Fruit fly (Drosophila melanogaster): ENCODE measurements around the gene ND-13B.

The ND-13B gene

dm6 chr3L:10681814-10682213, 12.1 kb downstream of the ND-13B start:
- no peak for TF ChIP-seq h (optimal IDR thresholded peaks at IDR 0.05)
- no peak for TF ChIP-seq Myc (optimal IDR thresholded peaks at IDR 0.05)
- TF ChIP-seq Sin3A (optimal IDR thresholded peaks at IDR 0.05) = no peak
- no peak for TF ChIP-seq psq (optimal IDR thresholded peaks at IDR 0.05)
- no peak for TF ChIP-seq insv (optimal IDR thresholded peaks at IDR 0.05)
- TF ChIP-seq ttk (optimal IDR thresholded peaks at IDR 0.05) = no peak

DNA sequence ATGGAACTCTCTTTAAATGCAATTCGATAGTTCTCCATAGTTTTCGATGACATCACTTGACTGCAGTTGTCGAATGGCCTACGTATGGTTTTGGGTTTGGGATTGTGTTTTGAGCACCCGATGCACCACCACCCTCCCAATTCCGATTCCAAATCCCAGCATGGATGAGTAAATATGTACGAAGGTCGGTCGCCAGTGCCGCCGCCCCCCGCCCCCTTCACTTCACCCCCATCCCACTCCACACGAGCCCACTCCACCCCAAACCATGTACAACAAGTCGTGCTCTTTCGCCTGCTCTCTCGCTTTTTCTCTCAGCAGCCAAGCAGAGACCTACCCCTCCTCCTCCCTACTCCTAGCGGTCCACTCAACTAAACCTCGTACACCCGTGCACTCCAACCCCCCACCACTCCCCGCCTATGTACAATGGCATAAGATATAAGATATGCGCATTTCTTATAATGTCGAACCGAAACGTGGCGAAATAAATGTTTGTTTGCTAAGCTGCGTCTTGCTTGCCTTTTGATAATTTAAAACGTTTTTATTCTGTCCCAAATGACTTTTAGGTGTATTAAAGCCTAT, 13.1 kb downstream of the ND-13B start:
- TF ChIP-seq insv (optimal IDR thresholded peaks at IDR 0.05) (no peak), h (optimal IDR thresholded peaks at IDR 0.05) (no peak), ttk (optimal IDR thresholded peaks at IDR 0.05) (no peak), Myc (optimal IDR thresholded peaks at IDR 0.05) (no peak), Sin3A (optimal IDR thresholded peaks at IDR 0.05) (no peak), psq (optimal IDR thresholded peaks at IDR 0.05) (no peak)

DNA sequence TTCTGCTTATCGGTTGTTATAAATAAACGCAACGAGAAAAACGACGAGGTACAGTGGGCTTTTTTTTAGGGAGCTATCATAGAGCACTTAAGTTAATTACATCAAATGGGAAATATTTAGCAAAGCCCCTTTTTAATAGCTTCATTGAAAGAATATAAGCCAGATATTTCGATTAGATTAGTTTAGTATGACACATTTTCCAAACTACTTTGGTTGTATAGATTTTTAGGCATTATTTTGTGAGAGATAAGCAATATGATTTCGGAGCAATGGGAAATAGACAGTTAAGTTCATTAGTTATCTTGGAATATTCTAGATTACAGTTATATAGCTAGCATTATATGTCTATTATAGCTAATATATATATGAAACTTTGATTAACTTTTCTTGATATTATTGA, 13.7 kb downstream of the ND-13B start:
- TF ChIP-seq h (optimal IDR thresholded peaks at IDR 0.05) (no peak), Myc (optimal IDR thresholded peaks at IDR 0.05) (no peak), psq (optimal IDR thresholded peaks at IDR 0.05) (no peak), insv (optimal IDR thresholded peaks at IDR 0.05) (no peak), ttk (optimal IDR thresholded peaks at IDR 0.05) (no peak), Sin3A (optimal IDR thresholded peaks at IDR 0.05) (no peak)

DNA sequence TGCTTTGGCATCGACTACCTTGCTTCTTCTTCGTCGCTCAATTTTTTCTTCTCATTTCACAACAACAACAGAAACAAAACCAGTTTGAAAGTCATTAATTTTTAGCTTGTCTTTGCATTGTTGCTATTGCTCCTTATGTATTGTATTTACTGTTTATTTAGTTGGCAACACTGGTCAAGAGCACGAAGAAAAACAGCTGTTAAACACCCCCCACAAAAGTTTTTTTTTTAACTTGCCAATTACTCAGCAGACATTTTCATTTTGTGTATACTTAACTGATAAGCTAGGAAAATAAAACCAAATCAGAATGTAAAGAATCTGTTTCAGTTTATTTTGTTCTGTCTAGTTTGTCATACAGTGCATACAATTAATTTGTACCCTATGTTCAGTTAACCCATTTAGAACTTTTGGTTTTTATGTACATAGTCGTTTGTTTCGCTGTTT, 14.2 kb downstream of the ND-13B start:
- TF ChIP-seq psq (optimal IDR thresholded peaks at IDR 0.05) (no peak), Myc (optimal IDR thresholded peaks at IDR 0.05) (no peak), insv (optimal IDR thresholded peaks at IDR 0.05) (no peak), Sin3A (optimal IDR thresholded peaks at IDR 0.05) (no peak), h (optimal IDR thresholded peaks at IDR 0.05) (no peak), ttk (optimal IDR thresholded peaks at IDR 0.05) (no peak)

DNA sequence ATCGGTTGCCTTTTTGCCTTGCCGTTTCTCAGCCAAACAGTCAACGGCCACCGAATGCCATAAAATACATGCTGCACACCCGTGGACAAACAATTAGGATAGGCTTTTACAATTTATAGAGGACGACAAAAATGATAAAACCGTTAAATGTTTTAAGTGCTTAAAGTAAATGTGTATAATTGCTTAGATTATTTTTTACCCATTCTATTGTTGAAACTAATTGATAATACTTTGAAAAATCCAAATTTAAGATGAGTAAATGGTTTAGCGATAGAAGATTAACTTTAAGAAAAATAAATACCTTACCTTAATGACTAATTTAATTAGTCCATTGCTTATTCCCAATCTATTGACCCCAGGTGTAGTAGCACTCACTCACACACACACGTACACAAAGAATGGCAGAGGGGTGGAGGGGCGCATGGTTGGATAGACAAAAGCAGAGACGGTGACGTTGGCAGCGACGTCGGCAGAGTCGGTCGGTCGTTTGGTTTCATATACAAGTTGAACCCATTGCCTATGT, 15.3 kb downstream of the ND-13B start:
- TF ChIP-seq insv (optimal IDR thresholded peaks at IDR 0.05) (no peak), Sin3A (optimal IDR thresholded peaks at IDR 0.05) (no peak), ttk (optimal IDR thresholded peaks at IDR 0.05) (no peak), psq (optimal IDR thresholded peaks at IDR 0.05) (no peak), Myc (optimal IDR thresholded peaks at IDR 0.05) (no peak), h (optimal IDR thresholded peaks at IDR 0.05) (no peak)

- TF ChIP-seq ttk (optimal IDR thresholded peaks at IDR 0.05) (no peak), psq (optimal IDR thresholded peaks at IDR 0.05) (no peak), insv (optimal IDR thresholded peaks at IDR 0.05) (no peak), Sin3A (optimal IDR thresholded peaks at IDR 0.05) (no peak), Myc (optimal IDR thresholded peaks at IDR 0.05) (no peak), h (optimal IDR thresholded peaks at IDR 0.05) (no peak)
Observed at dm6 chr3L:10677816-10678215, 16.1 kb downstream of the ND-13B start.

- TF ChIP-seq psq (optimal IDR thresholded peaks at IDR 0.05) (no peak), insv (optimal IDR thresholded peaks at IDR 0.05) (no peak), ttk (optimal IDR thresholded peaks at IDR 0.05) (no peak), Myc (optimal IDR thresholded peaks at IDR 0.05) (no peak), Sin3A (optimal IDR thresholded peaks at IDR 0.05) (no peak), h (optimal IDR thresholded peaks at IDR 0.05) (no peak)
Observed at dm6 chr3L:10675635-10676393, 18.1 kb downstream of the ND-13B start.

- TF ChIP-seq ttk (optimal IDR thresholded peaks at IDR 0.05) = no peak
- TF ChIP-seq h (optimal IDR thresholded peaks at IDR 0.05) = no peak
- no peak for TF ChIP-seq Myc (optimal IDR thresholded peaks at IDR 0.05)
- no peak for TF ChIP-seq Sin3A (optimal IDR thresholded peaks at IDR 0.05)
Observed at dm6 chr3L:10674940-10675339, 19.0 kb downstream of the ND-13B start.

dm6 chr3L:10674145-10674547, 19.8 kb downstream of the ND-13B start:
- no peak for TF ChIP-seq ttk (optimal IDR thresholded peaks at IDR 0.05)
- no peak for TF ChIP-seq Sin3A (optimal IDR thresholded peaks at IDR 0.05)
- TF ChIP-seq insv (optimal IDR thresholded peaks at IDR 0.05) = no peak
- no peak for TF ChIP-seq Myc (optimal IDR thresholded peaks at IDR 0.05)
- no peak for TF ChIP-seq psq (optimal IDR thresholded peaks at IDR 0.05)
- no peak for TF ChIP-seq h (optimal IDR thresholded peaks at IDR 0.05)

DNA sequence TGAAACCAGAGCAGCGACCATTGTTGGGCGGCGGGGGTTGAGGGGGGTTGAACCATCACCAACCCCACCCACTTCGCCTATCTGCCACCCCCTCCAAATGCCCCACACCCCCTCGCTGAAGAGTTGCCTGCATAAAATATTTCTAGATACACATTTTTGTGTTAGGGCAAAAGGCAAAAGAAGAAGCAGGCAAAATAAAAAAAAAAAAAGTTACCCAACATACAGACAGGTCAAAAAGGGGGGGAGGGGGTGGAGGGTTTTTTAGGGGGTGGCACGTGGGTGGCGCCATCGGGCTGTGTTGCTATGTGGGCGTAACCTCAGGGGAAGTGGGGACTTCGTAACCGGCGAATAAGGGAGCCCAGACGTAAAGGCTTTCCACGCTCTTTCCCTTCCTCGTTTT, 21.4 kb downstream of the ND-13B start:
- no peak for TF ChIP-seq Myc (optimal IDR thresholded peaks at IDR 0.05)
- no peak for TF ChIP-seq ttk (optimal IDR thresholded peaks at IDR 0.05)
- no peak for TF ChIP-seq psq (optimal IDR thresholded peaks at IDR 0.05)
- TF ChIP-seq h (optimal IDR thresholded peaks at IDR 0.05) = no peak
- TF ChIP-seq Sin3A (optimal IDR thresholded peaks at IDR 0.05) = no peak
- TF ChIP-seq insv (optimal IDR thresholded peaks at IDR 0.05) = no peak

DNA sequence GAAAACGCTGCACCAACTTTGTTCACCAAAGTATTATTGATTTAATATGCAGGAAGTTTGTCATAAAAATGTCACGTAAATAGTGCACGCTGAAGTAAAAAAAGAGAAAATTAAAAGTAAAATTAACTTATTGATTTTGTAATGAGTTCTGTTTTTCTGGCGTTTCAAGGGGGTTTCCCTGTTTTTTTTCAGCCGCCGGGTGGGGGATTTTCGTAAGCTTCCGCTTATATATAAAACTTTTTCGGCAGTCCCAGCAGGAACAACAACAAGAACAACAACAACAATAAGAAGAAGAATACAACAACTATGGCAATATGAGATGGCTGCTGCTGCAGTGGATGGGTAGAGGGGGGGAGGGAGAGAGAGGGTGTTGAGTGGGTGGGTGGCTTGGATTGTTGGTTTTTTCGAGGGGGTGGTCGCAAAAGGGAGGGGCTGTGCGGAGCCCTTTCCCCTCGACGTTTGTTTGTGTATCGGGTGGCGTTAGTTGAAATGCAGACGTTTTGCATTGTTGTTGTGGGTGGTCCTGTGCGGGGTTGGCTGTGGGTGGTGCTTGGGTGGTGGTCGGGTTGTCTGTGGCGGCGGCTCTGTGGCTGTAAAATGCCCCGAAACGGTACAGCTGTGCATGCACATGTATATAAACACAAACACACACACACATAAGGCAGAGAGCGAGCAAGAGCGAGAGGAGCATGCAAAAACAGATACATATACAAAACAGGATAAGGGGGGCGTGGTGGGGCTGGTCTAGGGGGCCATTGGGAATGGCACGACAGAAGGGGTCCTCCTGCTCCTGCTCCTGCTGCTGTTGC, 24.1 kb downstream of the ND-13B start:
- no peak for TF ChIP-seq Myc (optimal IDR thresholded peaks at IDR 0.05)
- no peak for TF ChIP-seq h (optimal IDR thresholded peaks at IDR 0.05)
- no peak for TF ChIP-seq Sin3A (optimal IDR thresholded peaks at IDR 0.05)
- TF ChIP-seq ttk (optimal IDR thresholded peaks at IDR 0.05) = no peak
- TF ChIP-seq psq (optimal IDR thresholded peaks at IDR 0.05) = no peak
- no peak for TF ChIP-seq insv (optimal IDR thresholded peaks at IDR 0.05)

- TF ChIP-seq Sin3A (optimal IDR thresholded peaks at IDR 0.05) (no peak), ttk (optimal IDR thresholded peaks at IDR 0.05) (no peak), psq (optimal IDR thresholded peaks at IDR 0.05) (no peak), Myc (optimal IDR thresholded peaks at IDR 0.05) (no peak), h (optimal IDR thresholded peaks at IDR 0.05) (no peak), insv (optimal IDR thresholded peaks at IDR 0.05) (no peak)
Observed at dm6 chr3L:10667341-10667740, 26.6 kb downstream of the ND-13B start.
